Fruit fly (Drosophila melanogaster) whole organism, pupa: Measurements from ENCODE around the gene pira.

ENCODE experiments used
- CG10348 ChIP-seq: fragments of 200-800 bp; sonication (Bioruptor generic); IDR thresholded peaks from 2 replicates; pipeline ENCODE4 v1.3.6; 2022; ENCODE audit warnings: missing biosample characterization, missing genetic modification characterization
- CG12605 ChIP-seq: fragments of 200-800 bp; sonication (Bioruptor generic); IDR thresholded peaks from 2 replicates; pipeline ENCODE4 v1.3.6; 2022; ENCODE audit warnings: missing biosample characterization, missing genetic modification characterization
- CG13204 ChIP-seq: fragments of 200-800 bp; sonication (Bioruptor generic); optimal IDR thresholded peaks from 2 replicates; lab custom pipeline; 2018; ENCODE audit warnings: missing biosample characterization, mild to moderate bottlenecking, missing genetic modification characterization, moderate library complexity
- CG14655 ChIP-seq: fragments of 200-800 bp; sonication (Bioruptor generic); optimal IDR thresholded peaks from 3 replicates; lab custom pipeline; 2017; ENCODE audit warnings: mild to moderate bottlenecking, missing biosample characterization, missing genetic modification reagents, missing genetic modification characterization
- CG15710 ChIP-seq: fragments of 200-800 bp; sonication (Bioruptor generic); optimal IDR thresholded peaks from 2 replicates; lab custom pipeline; 2018; ENCODE audit warnings: missing biosample characterization, mild to moderate bottlenecking, missing genetic modification characterization, moderate library complexity
- CG17806 ChIP-seq: fragments of 200-800 bp; sonication (Bioruptor generic); optimal IDR thresholded peaks from 2 replicates; lab custom pipeline; 2018; ENCODE audit warnings: missing biosample characterization, mild to moderate bottlenecking, missing genetic modification characterization, moderate library complexity
- CG32121 ChIP-seq: fragments of 200-800 bp; sonication (Bioruptor generic); IDR thresholded peaks from 2 replicates; pipeline ENCODE4 v1.3.6; 2022; ENCODE audit warnings: missing biosample characterization, missing genetic modification characterization
- CG34367 ChIP-seq: fragments of 200-800 bp; sonication (Bioruptor generic); optimal IDR thresholded peaks from 2 replicates; lab custom pipeline; 2018; ENCODE audit warnings: missing biosample characterization, mild to moderate bottlenecking, missing genetic modification characterization
- CG4496 ChIP-seq: fragments of 200-800 bp; sonication (Bioruptor generic); IDR thresholded peaks from 3 replicates; pipeline ENCODE4 v1.3.6; 2022; ENCODE audit warnings: missing biosample characterization, missing genetic modification characterization
- CG8159 ChIP-seq: fragments of 200-800 bp; sonication (Bioruptor generic); optimal IDR thresholded peaks from 3 replicates; lab custom pipeline; 2018; ENCODE audit warnings: missing biosample characterization, mild to moderate bottlenecking, missing genetic modification characterization, moderate library complexity
- CG8301 ChIP-seq: fragments of 200-800 bp; sonication (Bioruptor generic); optimal IDR thresholded peaks from 2 replicates; lab custom pipeline; 2018; ENCODE audit warnings: missing biosample characterization, mild to moderate bottlenecking, missing genetic modification characterization
- CG9948 ChIP-seq: fragments of 200-800 bp; sonication (Bioruptor generic); optimal IDR thresholded peaks from 2 replicates; lab custom pipeline; 2018; ENCODE audit warnings: missing biosample characterization, mild to moderate bottlenecking, missing genetic modification characterization, moderate library complexity
- D1 ChIP-seq: fragments of 200-800 bp; sonication (Bioruptor generic); optimal IDR thresholded peaks from 2 replicates; lab custom pipeline; 2018; ENCODE audit warnings: missing biosample characterization, mild to moderate bottlenecking, missing genetic modification characterization, moderate library complexity
- EcR ChIP-seq: fragments of 200-800 bp; sonication (Bioruptor generic); optimal IDR thresholded peaks from 3 replicates; lab custom pipeline; 2019; ENCODE audit warnings: missing biosample characterization, missing genetic modification characterization, mild to moderate bottlenecking, moderate library complexity, missing genetic modification reagents
- Ets98B ChIP-seq: fragments of 200-800 bp; sonication (Bioruptor generic); IDR thresholded peaks from 2 replicates; pipeline ENCODE4 v1.3.6; 2022; ENCODE audit warnings: missing biosample characterization, missing genetic modification characterization
- Pif1A ChIP-seq: fragments of 200-800 bp; sonication (Bioruptor generic); optimal IDR thresholded peaks from 3 replicates; lab custom pipeline; 2016; ENCODE audit warnings: missing biosample characterization, missing genetic modification characterization
- Pif1B ChIP-seq: fragments of 200-800 bp; sonication (Bioruptor generic); optimal IDR thresholded peaks from 3 replicates; lab custom pipeline; 2016; ENCODE audit warnings: missing biosample characterization, missing genetic modification characterization
- Snoo ChIP-seq: fragments of 200-800 bp; sonication (Bioruptor generic); optimal IDR thresholded peaks from 3 replicates; lab custom pipeline; 2017; ENCODE audit warnings: missing biosample characterization, mild to moderate bottlenecking, missing genetic modification characterization, inconsistent platforms
- fd96Ca ChIP-seq: fragments of 200-800 bp; sonication (Bioruptor generic); IDR thresholded peaks from 3 replicates; pipeline ENCODE4 v1.3.6; 2022; ENCODE audit warnings: missing biosample characterization, missing genetic modification characterization
- gl ChIP-seq: fragments of 200-800 bp; sonication (Bioruptor generic); optimal IDR thresholded peaks from 2 replicates; lab custom pipeline; 2018; ENCODE audit warnings: missing biosample characterization, mild to moderate bottlenecking, missing genetic modification characterization
- rn ChIP-seq: fragments of 200-800 bp; sonication (Bioruptor generic); IDR thresholded peaks from 2 replicates; pipeline ENCODE4 v1.3.6; 2022; ENCODE audit warnings: missing biosample characterization, missing genetic modification characterization

pira gene

DNA sequence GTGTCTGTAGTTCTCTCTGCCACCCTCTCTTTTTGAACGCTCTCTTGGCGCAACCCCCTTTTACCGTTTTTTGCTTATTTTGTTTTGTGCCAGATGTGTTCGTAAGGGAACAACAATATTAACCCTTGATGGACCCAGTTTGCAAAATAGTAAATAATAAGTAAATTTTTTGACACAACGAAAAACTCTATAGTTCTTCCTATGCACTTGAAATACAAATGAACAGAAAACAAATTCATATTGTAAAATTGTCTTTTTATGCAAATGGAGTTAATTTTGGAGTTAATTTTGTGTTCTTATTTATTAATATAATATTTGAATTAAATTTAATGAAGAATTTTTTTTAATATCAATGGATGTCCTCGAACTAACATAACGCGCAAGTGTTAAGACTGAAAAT is 2.3 kb upstream of the pira start:
- TF ChIP-seq CG34367 (no peak), CG8159 (peak; percentile 0), rn (GFP tag; lab: Robert Waterston, UW) (no peak), CG10348 (no peak), CG8301 (tag; lab: Kevin White, UChicago) (no peak), CG32121 (GFP tag; lab: Robert Waterston, UW) (no peak), Ets98B (no peak)

DNA sequence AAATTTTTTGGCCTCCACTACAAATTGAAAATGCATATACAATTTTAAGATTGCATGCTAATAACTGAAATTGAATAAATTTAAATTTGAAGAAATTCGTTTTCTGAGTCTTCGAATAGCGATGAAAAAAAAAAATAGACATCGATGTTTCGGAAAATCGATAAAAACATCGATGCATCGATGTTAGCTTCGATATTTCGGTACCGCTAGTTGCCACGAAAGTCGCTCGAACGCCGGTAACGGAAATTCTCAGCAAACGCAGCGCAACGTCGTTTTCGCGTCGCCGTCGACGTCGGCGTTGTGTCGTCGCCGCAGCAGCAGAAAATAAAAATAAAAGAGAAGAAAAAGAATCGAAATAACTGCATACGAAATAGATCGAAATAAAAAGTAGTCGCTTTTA is 1.7 kb upstream of the pira start, which contains the start of gene Agpat1:
Agpat1 (plus strand) TSS at position 191 of the 400 bp plus-strand sequence.
- TF ChIP-seq CG17806: no peak
- TF ChIP-seq rn (GFP tag; lab: Robert Waterston, UW): no peak
- TF ChIP-seq fd96Ca (GFP tag; lab: Robert Waterston, UW): no peak
- TF ChIP-seq CG8159: no peak
- no peak for TF ChIP-seq Pif1B (GFP tag; lab: Kevin White, UChicago)
- TF ChIP-seq gl (tag; lab: Kevin White, UChicago): no peak
- TF ChIP-seq D1 (tag; lab: Kevin White, UChicago): no peak

DNA sequence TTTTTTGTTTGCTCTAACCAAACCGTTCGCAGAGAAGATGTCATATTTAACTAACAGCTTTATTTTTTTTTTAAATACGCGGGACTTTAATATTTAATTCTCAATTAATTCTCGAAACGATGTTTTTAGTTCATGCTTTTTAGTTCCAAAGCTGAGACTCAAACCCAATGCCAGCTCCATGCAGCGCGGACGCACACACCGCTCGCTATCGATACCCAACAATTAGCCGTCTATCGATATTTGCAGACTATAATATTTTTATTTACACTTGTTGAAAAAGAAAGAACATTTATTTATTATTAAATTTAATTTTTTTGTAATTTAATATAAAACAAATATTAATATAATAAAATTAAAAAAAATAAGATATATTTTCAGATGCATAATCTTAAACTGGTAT is 1.2 kb upstream of the pira start:
- TF ChIP-seq CG9948 (tag; lab: Kevin White, UChicago): no peak
- no peak for TF ChIP-seq EcR (GFP tag; lab: Kevin White, UChicago)
- TF ChIP-seq CG15710 (tag; lab: Kevin White, UChicago): no peak
- TF ChIP-seq CG12605 (GFP tag; lab: Robert Waterston, UW): no peak
- TF ChIP-seq CG14655: no peak
- TF ChIP-seq Ets98B: no peak
- no peak for TF ChIP-seq Snoo (tag; lab: Kevin White, UChicago)
- no peak for TF ChIP-seq D1 (tag; lab: Kevin White, UChicago)

DNA sequence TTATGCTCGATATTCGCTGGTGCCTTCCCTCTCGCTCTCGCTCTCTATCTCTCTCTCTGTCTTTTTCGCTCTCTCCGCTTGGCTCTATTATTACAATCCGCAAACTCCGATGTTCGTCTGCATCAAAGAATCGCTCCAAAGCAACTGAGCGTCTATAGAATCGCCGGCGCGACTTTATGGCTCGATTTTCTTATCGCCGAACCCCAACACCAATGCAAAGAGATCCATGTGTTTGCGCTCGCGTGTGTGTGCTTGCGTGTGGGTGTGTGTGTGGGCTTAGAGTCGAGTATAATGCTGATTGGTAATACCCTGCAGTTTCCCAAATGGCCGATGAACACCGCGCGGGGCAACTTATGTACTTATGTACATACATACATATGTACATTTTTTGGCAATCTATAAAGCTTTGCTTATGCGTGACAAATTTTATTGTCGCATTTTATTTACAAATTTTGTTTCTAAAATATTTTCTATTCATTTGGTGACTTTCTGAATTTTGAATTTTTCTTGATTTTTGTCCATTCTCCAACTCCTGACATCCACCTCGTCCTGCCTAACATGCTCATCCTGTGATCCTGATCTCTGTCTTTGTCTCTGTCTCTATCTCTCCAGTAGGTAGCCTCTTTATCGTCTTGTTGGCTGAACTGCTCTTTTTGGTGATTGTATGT is 2.8 kb downstream of the pira start, which contains the start of gene Paics:
Paics (minus strand) TSS at position 152 of the 668 bp plus-strand sequence.
- TF ChIP-seq Ets98B: peak; percentile 54
- TF ChIP-seq CG8301 (tag; lab: Kevin White, UChicago): peak; percentile 40
- no peak for TF ChIP-seq CG12605 (GFP tag; lab: Robert Waterston, UW)
- no peak for TF ChIP-seq CG13204
- TF ChIP-seq fd96Ca (GFP tag; lab: Robert Waterston, UW): peak; percentile 75; the same call in 2 of the 3 replicates
- TF ChIP-seq CG9948 (tag; lab: Kevin White, UChicago): peak; percentile 50
- peak; percentile 74 for TF ChIP-seq CG14655
- no peak for TF ChIP-seq D1 (tag; lab: Kevin White, UChicago)
- TF ChIP-seq CG4496 (GFP tag; lab: Robert Waterston, UW): peak; percentile 64
- TF ChIP-seq Pif1A (GFP tag; lab: Kevin White, UChicago): peak; percentile 72
- peak; percentile 67 for TF ChIP-seq Pif1B (GFP tag; lab: Kevin White, UChicago)
- peak; percentile 55 for TF ChIP-seq CG15710 (tag; lab: Kevin White, UChicago)
- TF ChIP-seq EcR (GFP tag; lab: Kevin White, UChicago): peak; percentile 16
- peak; percentile 61 for TF ChIP-seq CG8159
- TF ChIP-seq CG17806: peak; percentile 42
- TF ChIP-seq CG32121 (GFP tag; lab: Robert Waterston, UW): no peak
- TF ChIP-seq Snoo (tag; lab: Kevin White, UChicago): peak; percentile 59
- peak; percentile 14 for TF ChIP-seq gl (tag; lab: Kevin White, UChicago)
- no peak for TF ChIP-seq CG10348
- peak; percentile 49; the same call in 1 of the 2 replicates for TF ChIP-seq rn (GFP tag; lab: Robert Waterston, UW)
- TF ChIP-seq CG34367: peak; percentile 57
- TF ChIP-seq, all 21 proteins: peak for 16

DNA sequence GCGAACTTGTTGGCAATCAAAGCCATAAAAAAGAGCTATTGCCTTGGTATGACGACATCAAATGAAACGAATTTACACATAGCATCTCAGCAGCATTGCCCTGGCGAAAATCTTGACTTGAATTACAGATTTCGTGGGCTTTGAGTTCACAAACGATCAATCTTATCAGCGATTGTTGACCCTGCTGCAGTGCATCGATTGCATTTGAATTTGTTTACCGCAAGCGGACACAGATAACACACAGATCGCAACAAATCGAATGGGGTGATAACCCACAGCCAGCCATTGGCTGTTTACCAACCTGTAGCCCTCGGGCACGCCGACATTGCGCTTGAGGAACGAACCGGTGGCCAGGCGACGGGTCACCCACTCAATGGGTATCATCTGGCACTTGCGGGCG is 4.2 kb downstream of the pira start:
- no peak for TF ChIP-seq CG32121 (GFP tag; lab: Robert Waterston, UW)
- TF ChIP-seq CG9948 (tag; lab: Kevin White, UChicago): no peak
- no peak for TF ChIP-seq Snoo (tag; lab: Kevin White, UChicago)
- TF ChIP-seq EcR (GFP tag; lab: Kevin White, UChicago): peak; percentile 56
- no peak for TF ChIP-seq CG12605 (GFP tag; lab: Robert Waterston, UW)
- TF ChIP-seq gl (tag; lab: Kevin White, UChicago): no peak

DNA sequence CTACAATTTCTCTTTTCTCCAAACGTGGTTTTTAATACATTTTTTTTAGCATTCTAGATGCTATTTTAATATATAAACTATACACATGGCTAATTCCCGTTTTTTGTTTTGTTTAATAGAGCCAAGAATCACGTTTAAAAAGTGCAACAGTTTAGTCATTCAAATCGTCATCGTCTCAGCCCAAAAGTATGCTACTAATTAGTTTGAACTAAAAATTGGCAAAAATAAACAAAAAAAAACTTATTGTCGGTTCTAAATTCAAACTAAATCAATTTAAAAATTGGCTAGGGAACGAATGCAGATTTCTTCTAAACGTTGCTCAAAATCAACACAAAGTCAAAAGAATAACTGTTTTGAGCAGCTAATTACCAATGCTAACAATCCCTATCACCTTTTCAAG is 6.3 kb downstream of the pira start:
- TF ChIP-seq CG12605 (GFP tag; lab: Robert Waterston, UW): peak; percentile 38; the same call in 1 of the 2 replicates
- no peak for TF ChIP-seq rn (GFP tag; lab: Robert Waterston, UW)
- TF ChIP-seq EcR (GFP tag; lab: Kevin White, UChicago): no peak
- no peak for TF ChIP-seq CG14655
- TF ChIP-seq gl (tag; lab: Kevin White, UChicago): peak; percentile 17
- TF ChIP-seq Pif1B (GFP tag; lab: Kevin White, UChicago): no peak
- peak; percentile 34 for TF ChIP-seq D1 (tag; lab: Kevin White, UChicago)
- TF ChIP-seq CG34367: peak; percentile 22
- no peak for TF ChIP-seq Snoo (tag; lab: Kevin White, UChicago)
- no peak; the same call in 1 of the 2 replicates for TF ChIP-seq Ets98B
- TF ChIP-seq CG8159: no peak
- TF ChIP-seq CG10348: no peak
- TF ChIP-seq CG15710 (tag; lab: Kevin White, UChicago): no peak
- no peak for TF ChIP-seq CG17806
- no peak for TF ChIP-seq fd96Ca (GFP tag; lab: Robert Waterston, UW)
- no peak for TF ChIP-seq CG32121 (GFP tag; lab: Robert Waterston, UW)
- no peak for TF ChIP-seq Pif1A (GFP tag; lab: Kevin White, UChicago)
- no peak for TF ChIP-seq CG13204
- TF ChIP-seq CG9948 (tag; lab: Kevin White, UChicago): no peak
- peak; percentile 1 for TF ChIP-seq CG8301 (tag; lab: Kevin White, UChicago)
- TF ChIP-seq CG4496 (GFP tag; lab: Robert Waterston, UW): peak; percentile 56; the same call in 2 of the 3 replicates
